Fruit fly (Drosophila melanogaster): ENCODE results near the gene Hel89B.

Hel89B gene

DNA sequence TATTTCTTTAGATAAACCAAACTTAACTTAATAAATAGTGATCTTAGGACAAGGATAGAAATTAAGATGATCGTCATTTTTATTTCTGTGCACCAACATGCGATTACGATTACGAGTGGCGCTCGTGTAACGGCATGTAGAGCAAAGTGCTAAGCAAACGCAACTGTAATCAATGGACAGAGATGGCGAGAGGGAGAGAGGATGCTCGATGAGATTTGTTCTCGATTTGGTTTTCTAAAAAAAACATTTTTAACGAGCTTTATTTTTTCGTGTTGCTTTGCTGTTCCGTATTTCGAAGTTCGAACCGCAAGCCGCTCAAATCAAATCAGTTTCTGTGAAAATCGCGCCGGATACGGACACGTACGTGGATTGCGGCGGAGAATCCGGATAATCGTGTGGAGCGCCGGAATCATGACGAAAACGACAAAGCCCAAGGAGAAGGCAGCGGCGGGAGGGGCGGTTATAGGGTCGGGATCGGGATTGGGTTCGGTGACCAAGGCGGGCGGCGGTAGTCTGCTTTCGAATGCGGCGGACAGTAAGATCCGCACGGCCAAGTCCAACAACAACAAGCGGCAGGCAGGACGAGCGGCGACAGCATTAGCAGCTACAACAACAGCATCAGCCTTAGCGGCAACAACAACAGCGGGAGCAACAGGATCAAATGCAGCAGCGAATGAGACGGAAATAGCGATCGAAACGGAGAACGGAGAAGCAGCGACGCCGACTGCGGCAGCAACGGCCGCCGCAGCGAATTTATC is 20.9 kb downstream of the Hel89B start (continued):
- TF ChIP-seq Drgx (GFP tag; IDR thresholded peaks at IDR 0.05) = peak; percentile 12; the same call in 1 of the 2 replicates
- TF ChIP-seq PHDP (tag; optimal IDR thresholded peaks at IDR 0.05) = no peak
- peak; percentile 65 for TF ChIP-seq zen (tag; optimal IDR thresholded peaks at IDR 0.05)
- TF ChIP-seq CG1832 (GFP tag; optimal IDR thresholded peaks at IDR 0.05) = peak; percentile 30
- TF ChIP-seq Med (GFP tag) = peak; percentile 62

DNA sequence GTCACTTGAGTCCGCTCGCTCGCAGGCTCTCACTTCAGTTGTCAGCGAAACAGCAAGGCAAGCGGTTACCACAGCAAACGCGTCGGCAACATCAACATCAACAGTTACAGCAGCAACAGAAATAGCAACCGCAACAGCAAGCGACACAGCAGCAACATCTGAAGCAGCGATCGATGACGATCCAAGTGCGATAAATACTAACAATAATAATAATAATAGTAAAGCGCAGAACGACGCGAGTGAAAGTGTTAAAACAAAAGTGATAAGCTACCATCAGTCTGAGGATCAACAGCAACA is 21.4 kb downstream of the Hel89B start:
- TF ChIP-seq CG15479 (GFP tag; optimal IDR thresholded peaks at IDR 0.05) = peak; percentile 90
- peak; percentile 51 for TF ChIP-seq Ets65A (GFP tag)
- TF ChIP-seq crol (GFP tag; IDR thresholded peaks at IDR 0.05) = 0 out of 2 replicates have a peak, but pooled peaks have one; percentile 0
- TF ChIP-seq Med (GFP tag) = peak; percentile 15
- TF ChIP-seq Jarid2 (GFP tag; optimal IDR thresholded peaks at IDR 0.05) = peak; percentile 49
- no peak for TF ChIP-seq klu (GFP tag; IDR thresholded peaks at IDR 0.05)
- TF ChIP-seq CG8359 (GFP tag; optimal IDR thresholded peaks at IDR 0.05; ENCODE audit: borderline replicate concordance) = peak; percentile 34
- TF ChIP-seq CG1024 (GFP tag; IDR thresholded peaks at IDR 0.05) = no peak

DNA sequence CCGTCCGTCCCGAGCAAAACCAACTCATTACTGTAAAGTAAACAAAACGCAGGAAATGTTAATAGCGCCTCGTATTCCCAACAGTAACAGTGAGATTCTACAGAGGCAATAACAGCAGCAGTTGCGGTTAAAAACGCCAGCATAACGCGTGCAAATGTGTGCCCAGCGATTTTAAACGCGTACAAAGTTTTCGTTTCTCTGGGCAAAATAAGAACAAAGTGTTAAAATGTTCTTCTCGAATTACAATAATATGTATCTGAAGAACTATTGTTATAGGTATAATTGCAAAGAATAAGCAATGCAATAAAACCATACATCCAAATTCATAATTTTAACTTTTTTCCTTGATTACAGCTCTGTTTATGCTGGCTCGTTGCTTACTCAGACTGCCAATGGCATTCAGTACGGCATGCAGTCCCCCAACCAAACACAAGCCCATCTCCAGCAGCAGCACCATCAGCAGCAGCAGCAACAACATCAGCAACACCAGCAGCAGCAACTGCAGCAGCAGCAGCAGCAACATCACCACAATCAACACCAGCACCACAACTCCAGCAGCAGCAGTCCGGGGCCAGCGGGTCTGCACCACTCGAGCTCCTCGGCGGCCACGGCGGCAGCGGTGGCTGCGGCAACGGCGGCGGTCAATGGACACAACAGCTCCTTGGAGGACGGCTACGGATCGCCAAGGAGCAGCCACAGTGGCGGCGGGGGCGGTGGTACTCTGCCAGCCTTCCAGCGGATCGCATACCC is 26.0 kb downstream of the Hel89B start:
- TF ChIP-seq CG10959 (GFP tag; IDR thresholded peaks at IDR 0.05) = no peak
- no peak for TF ChIP-seq dpn (GFP tag; optimal IDR thresholded peaks at IDR 0.05)
- TF ChIP-seq h (optimal IDR thresholded peaks at IDR 0.05) = no peak
- TF ChIP-seq peb (GFP tag; IDR thresholded peaks at IDR 0.05) = no peak
- no peak for TF ChIP-seq Ravus (GFP tag; IDR thresholded peaks at IDR 0.05)
- TF ChIP-seq ATbp (GFP tag; optimal IDR thresholded peaks at IDR 0.05) = no peak
- TF ChIP-seq fu2 (GFP tag; optimal IDR thresholded peaks at IDR 0.05) = no peak
- TF ChIP-seq CG3281 (GFP tag; optimal IDR thresholded peaks at IDR 0.05) = no peak
- peak; percentile 59 for TF ChIP-seq Med (GFP tag)
- no peak for TF ChIP-seq CG13287 (GFP tag; IDR thresholded peaks at IDR 0.05; ENCODE audit: partially characterized antibody)
- no peak for TF ChIP-seq Dad (GFP tag; optimal IDR thresholded peaks at IDR 0.05)
- TF ChIP-seq HLH3B (GFP tag; IDR thresholded peaks at IDR 0.05) = no peak
- TF ChIP-seq CG12104 (GFP tag; optimal IDR thresholded peaks at IDR 0.05) = no peak
- no peak for TF ChIP-seq fd64A (GFP tag; optimal IDR thresholded peaks at IDR 0.05)
- TF ChIP-seq CG6683 (GFP tag; optimal IDR thresholded peaks at IDR 0.05) = no peak
- 0 out of 2 replicates have a peak, but pooled peaks have one; percentile 23 for TF ChIP-seq Dref (GFP tag; IDR thresholded peaks at IDR 0.05)
- TF ChIP-seq NK7.1 (GFP tag; optimal IDR thresholded peaks at IDR 0.05) = no peak
- no peak for TF ChIP-seq CG9215 (GFP tag; IDR thresholded peaks at IDR 0.05)
- no peak for TF ChIP-seq sna (GFP tag; IDR thresholded peaks at IDR 0.05; ENCODE audit: partially characterized antibody)
- TF ChIP-seq CG10565 (GFP tag; optimal IDR thresholded peaks at IDR 0.05) = no peak
- TF ChIP-seq CG2129 (GFP tag; IDR thresholded peaks at IDR 0.05; ENCODE audit: partially characterized antibody) = no peak
- no peak for TF ChIP-seq tin (GFP tag; optimal IDR thresholded peaks at IDR 0.05)
- TF ChIP-seq CG8359 (GFP tag; optimal IDR thresholded peaks at IDR 0.05; ENCODE audit: borderline replicate concordance) = peak; percentile 99
- no peak for TF ChIP-seq NC2β (GFP tag; optimal IDR thresholded peaks at IDR 0.05)
- 0 out of 2 replicates have a peak, but pooled peaks have one; percentile 9 for TF ChIP-seq Rx (GFP tag; IDR thresholded peaks at IDR 0.05)
- TF ChIP-seq CG4360 (GFP tag; IDR thresholded peaks at IDR 0.05) = peak; percentile 23; the same call in 1 of the 2 replicates
- TF ChIP-seq BtbVII (GFP tag; optimal IDR thresholded peaks at IDR 0.05) = no peak
- TF ChIP-seq Dfd (GFP tag; optimal IDR thresholded peaks at IDR 0.05) = peak in 1 of 2 experiments; percentile 58
